Worm (Caenorhabditis elegans): ENCODE data around the gene C14B1.12.
"Not testable (repeated sequence)": the region's sequence is repeated elsewhere in the genome, so short reads cannot be mapped to it uniquely, and the experiment has no call there.

ce11 chrIII:3697181-3697580, 27.6 kb downstream of the C14B1.12 start:
- not testable (repeated sequence) for TF ChIP-seq mdt-29 (GFP tag; IDR thresholded peaks at IDR 0.05); ama-1 (optimal IDR thresholded peaks at IDR 0.05); dve-1 (tag; optimal IDR thresholded peaks at IDR 0.05; ENCODE audit: insufficient read depth); ctbp-1 (GFP tag; IDR thresholded peaks at IDR 0.05); snpc-4 (tag; optimal IDR thresholded peaks at IDR 0.05); zag-1 (tag; optimal IDR thresholded peaks at IDR 0.05); aly-2 (tag; optimal IDR thresholded peaks at IDR 0.05); hlh-11 (tag; optimal IDR thresholded peaks at IDR 0.05); unc-130 (GFP tag; optimal IDR thresholded peaks at IDR 0.05); unc-39 (tag; optimal IDR thresholded peaks at IDR 0.05); mdl-1 (tag; optimal IDR thresholded peaks at IDR 0.05); daf-12 (tag; optimal IDR thresholded peaks at IDR 0.05); madf-5 (GFP tag; IDR thresholded peaks at IDR 0.05)

Data from whole organism, L4 larva.